Worm (Caenorhabditis elegans) whole organism, late embryonic: Measurements from ENCODE around the gene fbxa-61.

Experiments used
- C38D4.7 ChIP-seq: fragments of 200-800 bp; sonication (Bioruptor generic); optimal IDR thresholded peaks from 2 replicates; lab custom pipeline; 2018; ENCODE audit warnings: mild to moderate bottlenecking, missing genetic modification characterization, moderate library complexity, missing compliant biosample characterization
- ama-1 ChIP-seq: fragments of 150-350 bp; optimal IDR thresholded peaks from 2 replicates; lab custom pipeline; 2014
- ceh-19 ChIP-seq: fragments of 200-800 bp; sonication (Bioruptor generic); optimal IDR thresholded peaks from 2 replicates; lab custom pipeline; 2018; ENCODE audit warnings: mild to moderate bottlenecking, missing genetic modification characterization, missing compliant biosample characterization
- ceh-48 ChIP-seq: sonication (generic microtip); optimal IDR thresholded peaks from 2 replicates; lab custom pipeline; 2016; ENCODE audit warnings: missing genetic modification characterization, inconsistent platforms, missing compliant biosample characterization
- dve-1 ChIP-seq: sonication (generic microtip); optimal IDR thresholded peaks from 2 replicates; lab custom pipeline; 2017; ENCODE audit warnings: antibody characterized with exemption, mild to moderate bottlenecking, missing genetic modification characterization, missing compliant biosample characterization
- lim-6 ChIP-seq: sonication (generic microtip); optimal IDR thresholded peaks from 2 replicates; lab custom pipeline; 2016; ENCODE audit warnings: missing genetic modification characterization, missing compliant biosample characterization
- mec-3 ChIP-seq: sonication (generic microtip); optimal IDR thresholded peaks from 2 replicates; lab custom pipeline; 2016; ENCODE audit warnings: borderline replicate concordance, missing genetic modification characterization, missing compliant biosample characterization
- odd-2 ChIP-seq: sonication (generic microtip); optimal IDR thresholded peaks from 2 replicates; lab custom pipeline; 2017; ENCODE audit warnings: antibody characterized with exemption, mild to moderate bottlenecking, missing genetic modification characterization, missing compliant biosample characterization
- pha-2 ChIP-seq: sonication (generic microtip); optimal IDR thresholded peaks from 2 replicates; lab custom pipeline; 2017; ENCODE audit warnings: mild to moderate bottlenecking, missing genetic modification characterization, missing compliant biosample characterization
- pha-4 ChIP-seq: fragments of 150-350 bp; optimal IDR thresholded peaks from 2 replicates; lab custom pipeline; 2018; ENCODE audit warnings: missing biosample characterization, missing genetic modification reagents, missing genetic modification characterization
- zip-5 ChIP-seq: sonication (generic microtip); optimal IDR thresholded peaks from 2 replicates; lab custom pipeline; 2016; ENCODE audit warnings: missing genetic modification characterization, missing compliant biosample characterization

- TF ChIP-seq ceh-19 (GFP tag; lab: Kevin White, UChicago) (no peak), lim-6 (no peak), ceh-48 (tag; lab: Kevin White, UChicago) (no peak), pha-2 (tag; lab: Kevin White, UChicago) (no peak), C38D4.7 (GFP tag; lab: Kevin White, UChicago) (no peak), mec-3 (no peak), odd-2 (tag; lab: Kevin White, UChicago) (no peak), pha-4 (tag; lab: Kevin White, UChicago) (no peak), dve-1 (no peak), zip-5 (tag; lab: Kevin White, UChicago) (no peak), ama-1 (lab: Kevin White, UChicago) (no peak)
Measured at ce11 chrIII:1220012-1220411, 18.8 kb upstream of the fbxa-61 start.
